Worm (Caenorhabditis elegans) whole organism, L4/young adult: Measurements from ENCODE around the gene E04F6.6.

ENCODE experiments used
- W03F9.2 ChIP-seq: fragments of 150-350 bp; optimal IDR thresholded peaks from 2 replicates; lab custom pipeline; 2014; ENCODE audit warnings: missing biosample characterization, missing genetic modification characterization
- dao-5 ChIP-seq: sonication (generic microtip); optimal IDR thresholded peaks from 2 replicates; lab custom pipeline; 2016; ENCODE audit warnings: missing genotype, missing genetic modification characterization, moderate library complexity, missing compliant biosample characterization
- him-1 ChIP-seq: sonication (generic microtip); optimal IDR thresholded peaks from 2 replicates; lab custom pipeline; 2016; ENCODE audit warnings: missing genotype, missing genetic modification reagents, missing genetic modification characterization, missing compliant biosample characterization

DNA sequence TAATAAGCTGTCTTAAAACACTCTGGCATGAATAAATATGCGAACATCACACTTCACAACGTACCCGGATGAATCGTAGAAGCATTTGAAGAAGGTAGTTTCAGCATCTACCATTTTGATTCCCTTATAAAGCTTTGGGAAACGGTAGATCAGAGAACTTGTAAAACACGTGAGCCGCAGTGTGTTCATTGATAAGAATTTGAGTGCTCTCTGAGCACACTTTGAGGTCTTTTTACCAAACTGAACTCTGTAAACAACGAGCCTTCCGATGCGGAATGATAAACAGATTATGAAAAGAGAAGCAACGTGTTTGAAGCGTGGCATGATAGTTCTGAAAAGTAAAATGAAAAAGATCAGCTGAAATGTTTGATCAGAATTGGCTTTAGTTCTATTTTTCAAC, 38.9 kb upstream of the E04F6.6 start, which contains the start of gene aqp-1:
- TF ChIP-seq him-1 (tag; lab: Kevin White, UChicago) (no peak), W03F9.2 (tag; lab: Kevin White, UChicago) (no peak), dao-5 (no peak)
